Fruit fly (Drosophila melanogaster) Kc167 (cell line): ENCODE results near the gene xit.

Experiments used
- Myc ChIP-seq: fragments of >200 bp; optimal IDR thresholded peaks from 2 replicates; lab custom pipeline; 2017; ENCODE audit warnings: missing external identifiers
- h ChIP-seq: fragments of >200 bp; optimal IDR thresholded peaks from 3 replicates; lab custom pipeline; 2018; ENCODE audit warnings: missing external identifiers
- insv ChIP-seq: fragments of >200 bp; optimal IDR thresholded peaks from 3 replicates; lab custom pipeline; 2018; ENCODE audit warnings: missing external identifiers
- psq ChIP-seq: fragments of >200 bp; optimal IDR thresholded peaks from 2 replicates; lab custom pipeline; 2017; ENCODE audit warnings: missing external identifiers

- TF ChIP-seq h (lab: Kevin White, UChicago) (no peak), insv (lab: Kevin White, UChicago) (no peak), psq (lab: Kevin White, UChicago) (no peak), Myc (lab: Kevin White, UChicago) (no peak)
Measured at dm6 chrX:6861523-6862077, 40.8 kb downstream of the xit start.
